Worm (Caenorhabditis elegans): ENCODE results near the gene pph-4.2.

ce11 chrIII:12334268-12334667, 42.8 kb downstream of the pph-4.2 start:
- no peak for TF ChIP-seq pag-3 (tag; optimal IDR thresholded peaks at IDR 0.05; ENCODE audit: borderline replicate concordance, insufficient read depth)
- TF ChIP-seq snpc-4 (tag; optimal IDR thresholded peaks at IDR 0.05), result no peak
- no peak for TF ChIP-seq nhr-76 (tag; optimal IDR thresholded peaks at IDR 0.05)
- no peak for TF ChIP-seq ces-1 (GFP tag; optimal IDR thresholded peaks at IDR 0.05)
